Worm (Caenorhabditis elegans) whole organism, L3 larva: ENCODE measurements around the gene grd-6.

Experiments used
- R02D3.7 ChIP-seq: fragments of 150-350 bp; optimal IDR thresholded peaks from 2 replicates; lab custom pipeline; 2014; ENCODE audit warnings: missing biosample characterization, missing genetic modification characterization
- ZK546.5 ChIP-seq: sonication (generic microtip); optimal IDR thresholded peaks from 2 replicates; lab custom pipeline; 2017; ENCODE audit warnings: missing biosample characterization, missing genetic modification characterization
- aly-2 ChIP-seq: fragments of 150-350 bp; optimal IDR thresholded peaks from 2 replicates; lab custom pipeline; 2014; ENCODE audit warnings: missing biosample characterization, missing genetic modification characterization
- ama-1 ChIP-seq: fragments of 150-350 bp; optimal IDR thresholded peaks from 2 replicates; lab custom pipeline; 2018
- ceh-16 ChIP-seq: sonication (generic microtip); optimal IDR thresholded peaks from 2 replicates; lab custom pipeline; 2017; ENCODE audit warnings: missing biosample characterization, missing genetic modification characterization
- ceh-28 ChIP-seq: fragments of 150-350 bp; optimal IDR thresholded peaks from 2 replicates; lab custom pipeline; 2014; ENCODE audit warnings: missing biosample characterization, missing genetic modification reagents, missing genetic modification characterization
- ceh-82 ChIP-seq: fragments of 150-350 bp; optimal IDR thresholded peaks from 2 replicates; lab custom pipeline; 2014; ENCODE audit warnings: missing biosample characterization, missing genetic modification characterization
- ceh-9 ChIP-seq: sonication (generic microtip); optimal IDR thresholded peaks from 2 replicates; lab custom pipeline; 2018; ENCODE audit warnings: missing biosample characterization, missing genetic modification characterization
- daf-12 ChIP-seq: fragments of 150-350 bp; optimal IDR thresholded peaks from 2 replicates; lab custom pipeline; 2014; ENCODE audit warnings: missing biosample characterization, missing genetic modification reagents, missing genetic modification characterization
- egl-27 ChIP-seq: sonication (generic microtip); optimal IDR thresholded peaks from 4 replicates; lab custom pipeline; 2017; ENCODE audit warnings: missing biosample characterization, missing genetic modification reagents, missing genetic modification characterization
- egl-5 ChIP-seq: fragments of 150-350 bp; optimal IDR thresholded peaks from 2 replicates; lab custom pipeline; 2017; ENCODE audit warnings: missing biosample characterization, missing genetic modification reagents, missing genetic modification characterization, inconsistent platforms
- elt-1 ChIP-seq: fragments of 150-350 bp; optimal IDR thresholded peaks from 2 replicates; lab custom pipeline; 2014; ENCODE audit warnings: missing biosample characterization, missing genetic modification characterization
- elt-2 ChIP-seq: sonication (generic microtip); optimal IDR thresholded peaks from 2 replicates; lab custom pipeline; 2016; ENCODE audit warnings: missing genetic modification reagents, mild to moderate bottlenecking, missing genetic modification characterization, missing compliant biosample characterization
- elt-3 ChIP-seq, 3 experiments: fragments of 150-350 bp in 1 of 3; sonication (generic microtip) in 2 of 3; optimal IDR thresholded peaks; 2 replicates in 2 of 3; 4 replicates in 1 of 3; lab custom pipeline; 2014 to 2017; ENCODE audit warnings: missing biosample characterization in 3 of 3, missing genetic modification characterization in 3 of 3
- eor-1 ChIP-seq, 2 experiments: fragments of 150-350 bp; optimal IDR thresholded peaks; 2 replicates each; lab custom pipeline; 2014 to 2018; ENCODE audit warnings: missing biosample characterization in 2 of 2, missing genetic modification characterization in 2 of 2
- fkh-10 ChIP-seq: sonication (generic microtip); optimal IDR thresholded peaks from 2 replicates; lab custom pipeline; 2017; ENCODE audit warnings: missing biosample characterization, missing genetic modification reagents, missing genetic modification characterization
- fkh-2 ChIP-seq: fragments of 150-350 bp; optimal IDR thresholded peaks from 2 replicates; lab custom pipeline; 2014; ENCODE audit warnings: missing biosample characterization, missing genetic modification reagents, missing genetic modification characterization
- fos-1 ChIP-seq: fragments of 150-350 bp; optimal IDR thresholded peaks from 2 replicates; lab custom pipeline; 2014; ENCODE audit warnings: missing biosample characterization, missing genetic modification characterization
- hmg-11 ChIP-seq: sonication (generic microtip); optimal IDR thresholded peaks from 2 replicates; lab custom pipeline; 2016; ENCODE audit warnings: missing genetic modification characterization, missing compliant biosample characterization
- jun-1 ChIP-seq: fragments of 150-350 bp; optimal IDR thresholded peaks from 2 replicates; lab custom pipeline; 2014; ENCODE audit warnings: missing biosample characterization, missing genetic modification reagents, missing genetic modification characterization
- lin-15B ChIP-seq: fragments of 150-350 bp; optimal IDR thresholded peaks from 2 replicates; lab custom pipeline; 2014; ENCODE audit warnings: missing biosample characterization, missing genetic modification characterization
- lin-39 ChIP-seq: fragments of 150-350 bp; optimal IDR thresholded peaks from 2 replicates; lab custom pipeline; 2018; ENCODE audit warnings: missing biosample characterization, missing genetic modification reagents, missing genetic modification characterization
- lsy-12 ChIP-seq: sonication (generic microtip); optimal IDR thresholded peaks from 2 replicates; lab custom pipeline; 2016; ENCODE audit warnings: mild to moderate bottlenecking, missing genetic modification characterization, missing compliant biosample characterization
- mdl-1 ChIP-seq: fragments of 150-350 bp; optimal IDR thresholded peaks from 2 replicates; lab custom pipeline; 2014; ENCODE audit warnings: missing biosample characterization, missing genetic modification characterization
- mml-1 ChIP-seq: fragments of 150-350 bp; sonication (generic microtip); optimal IDR thresholded peaks from 3 replicates; lab custom pipeline; 2014; ENCODE audit warnings: missing biosample characterization, missing genetic modification characterization
- nfya-1 ChIP-seq: sonication (generic microtip); optimal IDR thresholded peaks from 2 replicates; lab custom pipeline; 2017; ENCODE audit warnings: missing genetic modification characterization, mild to moderate bottlenecking, missing compliant biosample characterization, antibody characterized with exemption, moderate library complexity; ENCODE audit not compliant: insufficient read depth
- nhr-11 ChIP-seq: fragments of 150-350 bp; optimal IDR thresholded peaks from 2 replicates; lab custom pipeline; 2014; ENCODE audit warnings: missing biosample characterization, missing genetic modification characterization
- nhr-12 ChIP-seq: fragments of 150-350 bp; optimal IDR thresholded peaks from 2 replicates; lab custom pipeline; 2014; ENCODE audit warnings: missing biosample characterization, missing genetic modification characterization
- nhr-23 ChIP-seq: fragments of 150-350 bp; optimal IDR thresholded peaks from 2 replicates; lab custom pipeline; 2014; ENCODE audit warnings: missing biosample characterization, missing genetic modification reagents, missing genetic modification characterization
- nhr-237 ChIP-seq: fragments of 150-350 bp; optimal IDR thresholded peaks from 2 replicates; lab custom pipeline; 2014; ENCODE audit warnings: missing biosample characterization, missing genetic modification characterization
- nhr-25 ChIP-seq: sonication (generic microtip); optimal IDR thresholded peaks from 2 replicates; lab custom pipeline; 2017; ENCODE audit warnings: missing biosample characterization, missing genetic modification characterization
- nhr-28 ChIP-seq: fragments of 150-350 bp; optimal IDR thresholded peaks from 2 replicates; lab custom pipeline; 2014; ENCODE audit warnings: missing biosample characterization, missing genetic modification characterization
- nhr-43 ChIP-seq: sonication (generic microtip); optimal IDR thresholded peaks from 2 replicates; lab custom pipeline; 2016; ENCODE audit warnings: mild to moderate bottlenecking, missing genetic modification characterization, missing compliant biosample characterization; ENCODE audit not compliant: poor library complexity, severe bottlenecking
- nhr-67 ChIP-seq: fragments of 150-350 bp; optimal IDR thresholded peaks from 2 replicates; lab custom pipeline; 2014; ENCODE audit warnings: missing biosample characterization, missing genetic modification characterization
- nhr-76 ChIP-seq: fragments of 150-350 bp; sonication (generic microtip); optimal IDR thresholded peaks from 5 replicates; lab custom pipeline; 2014; ENCODE audit warnings: missing biosample characterization, missing genetic modification characterization
- nhr-77 ChIP-seq: fragments of 150-350 bp; optimal IDR thresholded peaks from 2 replicates; lab custom pipeline; 2014; ENCODE audit warnings: missing biosample characterization, missing genetic modification characterization
- pha-4 ChIP-seq: fragments of 150-350 bp; optimal IDR thresholded peaks from 2 replicates; lab custom pipeline; 2014; ENCODE audit warnings: missing biosample characterization, missing genetic modification reagents, missing genetic modification characterization
- pqm-1 ChIP-seq: fragments of 150-350 bp; optimal IDR thresholded peaks from 2 replicates; lab custom pipeline; 2017; ENCODE audit warnings: missing biosample characterization, missing genetic modification characterization, inconsistent platforms
- sea-2 ChIP-seq: fragments of 150-350 bp; sonication (generic microtip); optimal IDR thresholded peaks from 4 replicates; lab custom pipeline; 2014; ENCODE audit warnings: missing biosample characterization, missing genetic modification reagents, missing genetic modification characterization
- skn-1 ChIP-seq: fragments of 150-350 bp; optimal IDR thresholded peaks from 2 replicates; lab custom pipeline; 2014; ENCODE audit warnings: missing biosample characterization, missing genetic modification characterization
- snpc-4 ChIP-seq: fragments of 150-350 bp; optimal IDR thresholded peaks from 2 replicates; lab custom pipeline; 2014; ENCODE audit warnings: missing biosample characterization, missing genetic modification characterization
- tbx-2 ChIP-seq: sonication (generic microtip); optimal IDR thresholded peaks from 2 replicates; lab custom pipeline; 2016; ENCODE audit warnings: mild to moderate bottlenecking, missing genetic modification characterization, missing compliant biosample characterization
- unc-39 ChIP-seq: sonication (generic microtip); optimal IDR thresholded peaks from 4 replicates; lab custom pipeline; 2017; ENCODE audit warnings: missing biosample characterization, missing genetic modification characterization
- unc-62 ChIP-seq: fragments of 150-350 bp; sonication (generic microtip); optimal IDR thresholded peaks from 4 replicates; lab custom pipeline; 2014; ENCODE audit warnings: missing biosample characterization, missing genetic modification reagents, missing genetic modification characterization
- zag-1 ChIP-seq: fragments of 150-350 bp; optimal IDR thresholded peaks from 2 replicates; lab custom pipeline; 2014; ENCODE audit warnings: missing biosample characterization, missing genetic modification characterization
- ztf-11 ChIP-seq: fragments of 150-350 bp; optimal IDR thresholded peaks from 2 replicates; lab custom pipeline; 2014; ENCODE audit warnings: missing biosample characterization, missing genetic modification characterization
- ztf-4 ChIP-seq: fragments of 150-350 bp; optimal IDR thresholded peaks from 2 replicates; lab custom pipeline; 2014; ENCODE audit warnings: missing biosample characterization, missing genetic modification characterization

The grd-6 gene

DNA sequence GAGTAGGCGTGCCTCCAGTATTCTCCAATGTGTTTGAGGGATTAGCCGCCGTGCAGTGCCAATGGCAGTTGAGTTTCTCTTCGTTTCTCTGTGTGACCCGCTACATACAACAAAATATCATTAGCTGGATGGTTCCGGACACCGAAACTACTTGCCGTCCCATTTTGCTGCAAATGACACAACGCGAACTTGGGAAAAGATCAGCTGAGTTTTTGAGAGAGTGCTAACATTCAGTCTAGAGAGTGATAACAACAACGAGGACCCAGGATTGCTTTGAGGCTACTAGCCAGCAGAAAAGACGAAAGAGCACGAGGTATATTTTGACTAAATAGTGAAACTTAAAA lies 2.3 kb upstream of the grd-6 start:
- no peak for TF ChIP-seq nhr-23 (tag; lab: Kevin White, UChicago)
- TF ChIP-seq pqm-1 (tag; lab: Kevin White, UChicago), result no peak
- no peak for TF ChIP-seq nhr-12 (tag; lab: Kevin White, UChicago)
- no peak for TF ChIP-seq nhr-67 (tag; lab: Kevin White, UChicago)

DNA sequence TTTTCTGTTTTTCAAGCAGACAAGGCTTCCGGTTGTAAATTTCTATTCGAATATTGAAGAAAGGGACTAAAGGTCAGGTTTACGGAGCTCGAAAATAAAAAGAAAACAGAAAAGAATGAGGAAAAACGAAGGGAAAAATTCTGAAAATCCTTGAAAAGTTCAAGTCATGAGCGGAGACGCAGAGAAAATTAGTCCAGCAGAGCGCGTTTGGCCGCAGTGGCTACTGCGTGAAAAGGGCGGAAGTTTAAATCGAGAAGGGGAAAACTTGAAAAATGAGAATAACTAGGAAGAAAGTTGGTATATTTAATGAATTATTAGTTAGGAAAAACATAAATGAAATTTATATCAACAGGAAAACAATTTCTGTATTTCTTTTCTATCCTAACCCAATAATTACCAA lies 1.2 kb upstream of the grd-6 start:
- TF ChIP-seq nhr-77 (tag; lab: Kevin White, UChicago) (no peak), R02D3.7 (no peak), nfya-1 (peak; percentile 79), snpc-4 (no peak), nhr-11 (no peak), ceh-16 (tag; lab: Kevin White, UChicago) (no peak), nhr-76 (tag; lab: Kevin White, UChicago) (no peak), ceh-28 (tag; lab: Kevin White, UChicago) (no peak), pqm-1 (tag; lab: Kevin White, UChicago) (peak; percentile 21), eor-1 (tag; optimal IDR thresholded peaks at IDR 0.05; lab: Kevin White, UChicago) (no peak), elt-2 (peak; percentile 44), zag-1 (no peak), lsy-12 (tag; lab: Kevin White, UChicago) (no peak), nhr-23 (tag; lab: Kevin White, UChicago) (peak; percentile 51), ZK546.5 (tag; lab: Kevin White, UChicago) (no peak), hmg-11 (tag; lab: Kevin White, UChicago) (peak; percentile 28), skn-1 (peak; percentile 46), ceh-9 (tag; lab: Kevin White, UChicago) (no peak), elt-1 (no peak), ceh-82 (tag; lab: Kevin White, UChicago) (no peak), nhr-43 (tag; lab: Kevin White, UChicago) (no peak), tbx-2 (tag; lab: Kevin White, UChicago) (no peak), egl-5 (tag; lab: Kevin White, UChicago) (peak; percentile 28), aly-2 (tag; lab: Kevin White, UChicago) (no peak), elt-3 (tag; optimal IDR thresholded peaks at IDR 0.05; lab: Kevin White, UChicago) (no peak), nhr-25 (tag; lab: Kevin White, UChicago) (peak; percentile 55), pha-4 (tag; lab: Kevin White, UChicago) (peak; percentile 77), fos-1 (tag; lab: Kevin White, UChicago) (no peak), ztf-11 (tag; lab: Kevin White, UChicago) (no peak), ztf-4 (tag; lab: Kevin White, UChicago) (no peak), mml-1 (no peak), ama-1 (no peak), unc-39 (tag; lab: Kevin White, UChicago) (no peak), fkh-2 (no peak), egl-27 (tag; lab: Kevin White, UChicago) (no peak), fkh-10 (no peak), lin-15B (tag; lab: Kevin White, UChicago) (peak; percentile 75), jun-1 (tag; lab: Kevin White, UChicago) (no peak), nhr-237 (tag; lab: Kevin White, UChicago) (no peak), mdl-1 (tag; lab: Kevin White, UChicago) (no peak), sea-2 (GFP tag; lab: Kevin White, UChicago) (no peak), nhr-12 (tag; lab: Kevin White, UChicago) (no peak), lin-39 (tag; lab: Kevin White, UChicago) (no peak), unc-62 (no peak), daf-12 (tag; lab: Kevin White, UChicago) (no peak), nhr-67 (tag; lab: Kevin White, UChicago) (no peak), nhr-28 (tag; lab: Kevin White, UChicago) (no peak)
